Worm (Caenorhabditis elegans) whole organism, L4 larva: Measurements from ENCODE around the gene F25B3.2.

ENCODE experiments used
- F10B5.3 ChIP-seq: sonication (generic microtip); optimal IDR thresholded peaks from 2 replicates; lab custom pipeline; 2016; ENCODE audit warnings: mild to moderate bottlenecking, missing genetic modification characterization, missing compliant biosample characterization
- F26F4.8 ChIP-seq: fragments of 200-800 bp; sonication (Bioruptor generic); conservative IDR thresholded peaks from 2 replicates; pipeline ENCODE4 v1.3.6; 2022; ENCODE audit warnings: missing genetic modification characterization, missing compliant biosample characterization
- F37D6.2 ChIP-seq: sonication (generic microtip); optimal IDR thresholded peaks from 2 replicates; lab custom pipeline; 2016; ENCODE audit warnings: mild to moderate bottlenecking, missing genetic modification characterization, missing compliant biosample characterization
- F49E8.2 ChIP-seq: sonication (generic microtip); optimal IDR thresholded peaks from 2 replicates; lab custom pipeline; 2016; ENCODE audit warnings: missing compliant biosample characterization, mild to moderate bottlenecking, missing genetic modification characterization, borderline replicate concordance
- T20F7.1 ChIP-seq: fragments of 200-800 bp; sonication (Bioruptor generic); optimal IDR thresholded peaks from 2 replicates; lab custom pipeline; 2018; ENCODE audit warnings: mild to moderate bottlenecking, missing genetic modification characterization, missing compliant biosample characterization
- Y105C5A.15 ChIP-seq: fragments of 200-800 bp; sonication (Bioruptor generic); IDR thresholded peaks from 2 replicates; pipeline ENCODE4 v1.3.6; 2022; ENCODE audit warnings: missing genetic modification characterization, missing compliant biosample characterization
- ZK337.2 ChIP-seq: fragments of 200-800 bp; sonication (Bioruptor generic); IDR thresholded peaks from 2 replicates; pipeline ENCODE4 v1.3.6; 2022; ENCODE audit warnings: missing genetic modification reagents, missing genetic modification characterization, missing compliant biosample characterization
- daf-16 ChIP-seq, 3 experiments: sonication (generic microtip); optimal IDR thresholded peaks; 2 replicates each; lab custom pipeline; 2016 to 2017; ENCODE audit warnings: missing genetic modification characterization in 3 of 3, missing genetic modification reagents in 3 of 3, mild to moderate bottlenecking in 2 of 3, missing compliant biosample characterization in 2 of 3, missing biosample characterization in 1 of 3, moderate library complexity in 1 of 3
- daf-19 ChIP-seq: fragments of 200-800 bp; sonication (Bioruptor generic); conservative IDR thresholded peaks from 2 replicates; pipeline ENCODE4 v1.3.6; 2022; ENCODE audit warnings: missing genetic modification characterization, missing compliant biosample characterization
- daf-8 ChIP-seq: fragments of 200-800 bp; sonication (Bioruptor generic); IDR thresholded peaks from 2 replicates; pipeline ENCODE4 v1.3.6; 2022; ENCODE audit warnings: missing genetic modification characterization, missing compliant biosample characterization
- dmd-6 ChIP-seq: fragments of 200-800 bp; sonication (Bioruptor generic); IDR thresholded peaks from 2 replicates; pipeline ENCODE4 v1.3.6; 2022; ENCODE audit warnings: missing genetic modification reagents, missing genetic modification characterization, missing compliant biosample characterization
- dmd-8 ChIP-seq: fragments of 200-800 bp; sonication (Bioruptor generic); IDR thresholded peaks from 2 replicates; pipeline ENCODE4 v1.3.6; 2022; ENCODE audit warnings: missing genetic modification characterization, missing compliant biosample characterization
- dmd-9 ChIP-seq: fragments of 200-800 bp; sonication (Bioruptor generic); IDR thresholded peaks from 2 replicates; pipeline ENCODE4 v1.3.6; 2022; ENCODE audit warnings: missing genetic modification reagents, missing genetic modification characterization, missing compliant biosample characterization
- egl-27 ChIP-seq: sonication (generic microtip); optimal IDR thresholded peaks from 3 replicates; lab custom pipeline; 2017; ENCODE audit warnings: missing biosample characterization, missing genetic modification reagents, missing genetic modification characterization
- fkh-10 ChIP-seq: fragments of 150-350 bp; optimal IDR thresholded peaks from 2 replicates; lab custom pipeline; 2014; ENCODE audit warnings: missing biosample characterization, missing genetic modification reagents, missing genetic modification characterization
- fos-1 ChIP-seq: fragments of 150-350 bp; optimal IDR thresholded peaks from 2 replicates; lab custom pipeline; 2014; ENCODE audit warnings: missing biosample characterization, missing genetic modification characterization
- lim-7 ChIP-seq: fragments of 200-800 bp; sonication (Bioruptor generic); IDR thresholded peaks from 2 replicates; pipeline ENCODE4 v1.3.6; 2022; ENCODE audit warnings: missing genetic modification characterization, missing compliant biosample characterization
- lin-1 ChIP-seq: fragments of 200-800 bp; sonication (Bioruptor generic); IDR thresholded peaks from 2 replicates; pipeline ENCODE4 v1.3.6; 2022; ENCODE audit warnings: missing genetic modification reagents, missing genetic modification characterization, missing compliant biosample characterization
- lin-13 ChIP-seq: fragments of 150-350 bp; optimal IDR thresholded peaks from 2 replicates; lab custom pipeline; 2014; ENCODE audit warnings: missing biosample characterization, missing genetic modification reagents, missing genetic modification characterization
- lin-15B ChIP-seq: fragments of 150-350 bp; sonication (generic microtip); optimal IDR thresholded peaks from 3 replicates; lab custom pipeline; 2014; ENCODE audit warnings: missing biosample characterization, missing genetic modification characterization
- lin-29 ChIP-seq: fragments of 200-800 bp; sonication (Bioruptor generic); IDR thresholded peaks from 2 replicates; pipeline ENCODE4 v1.3.6; 2022; ENCODE audit warnings: missing genetic modification reagents, missing genetic modification characterization, missing compliant biosample characterization
- lin-38 ChIP-seq: fragments of 200-800 bp; sonication (Bioruptor generic); IDR thresholded peaks from 2 replicates; pipeline ENCODE4 v1.3.6; 2022; ENCODE audit warnings: missing genetic modification reagents, missing genetic modification characterization, missing compliant biosample characterization
- lir-3 ChIP-seq: sonication (generic microtip); optimal IDR thresholded peaks from 2 replicates; lab custom pipeline; 2016; ENCODE audit warnings: mild to moderate bottlenecking, missing genetic modification characterization, missing compliant biosample characterization
- madf-9 ChIP-seq: fragments of 200-800 bp; sonication (Bioruptor generic); conservative IDR thresholded peaks from 2 replicates; pipeline ENCODE4 v1.3.6; 2022; ENCODE audit warnings: missing genetic modification reagents, missing genetic modification characterization, missing compliant biosample characterization
- mdl-1 ChIP-seq, 2 experiments: fragments of 150-350 bp in 1 of 2; sonication (generic microtip) in 1 of 2; optimal IDR thresholded peaks; 2 replicates each; lab custom pipeline; 2014 to 2017; ENCODE audit warnings: missing biosample characterization in 2 of 2, missing genetic modification characterization in 2 of 2
- mdt-29 ChIP-seq: fragments of 200-800 bp; sonication (Bioruptor generic); IDR thresholded peaks from 2 replicates; pipeline ENCODE4 v1.3.6; 2022; ENCODE audit warnings: missing genetic modification reagents, missing genetic modification characterization, missing compliant biosample characterization
- mes-2 ChIP-seq: sonication (generic microtip); optimal IDR thresholded peaks from 2 replicates; lab custom pipeline; 2016; ENCODE audit warnings: missing genotype, mild to moderate bottlenecking, missing genetic modification characterization, missing compliant biosample characterization; ENCODE audit not compliant: poor library complexity, severe bottlenecking
- nhr-11 ChIP-seq: fragments of 150-350 bp; optimal IDR thresholded peaks from 2 replicates; lab custom pipeline; 2014; ENCODE audit warnings: missing biosample characterization, missing genetic modification characterization
- nhr-111 ChIP-seq: fragments of 200-800 bp; sonication (Bioruptor generic); optimal IDR thresholded peaks from 2 replicates; lab custom pipeline; 2018; ENCODE audit warnings: mild to moderate bottlenecking, missing genetic modification characterization, missing compliant biosample characterization
- nhr-25 ChIP-seq: sonication (generic microtip); optimal IDR thresholded peaks from 2 replicates; lab custom pipeline; 2017; ENCODE audit warnings: missing genetic modification characterization, mild to moderate bottlenecking, missing compliant biosample characterization, antibody characterized with exemption, moderate library complexity, borderline replicate concordance; ENCODE audit not compliant: insufficient read depth
- nhr-41 ChIP-seq: fragments of 200-800 bp; sonication (Bioruptor generic); IDR thresholded peaks from 2 replicates; pipeline ENCODE4 v1.3.6; 2022; ENCODE audit warnings: missing genetic modification reagents, missing genetic modification characterization, missing compliant biosample characterization
- nhr-42 ChIP-seq: fragments of 200-800 bp; sonication (Bioruptor generic); IDR thresholded peaks from 2 replicates; pipeline ENCODE4 v1.3.6; 2022; ENCODE audit warnings: missing genetic modification characterization, missing compliant biosample characterization
- nhr-6 ChIP-seq: fragments of 150-350 bp; optimal IDR thresholded peaks from 2 replicates; lab custom pipeline; 2014; ENCODE audit warnings: missing biosample characterization, missing genetic modification characterization
- pha-4 ChIP-seq, 2 experiments: fragments of 150-350 bp in 1 of 2; fragments of 200-800 bp in 1 of 2; sonication (Bioruptor generic) in 1 of 2; IDR thresholded peaks in 1 of 2; optimal IDR thresholded peaks in 1 of 2; 2 replicates each; pipeline versions ENCODE4 v1.3.6 to Lab custom; 2014 to 2022; ENCODE audit warnings: missing genetic modification characterization in 2 of 2, missing genetic modification reagents in 2 of 2, missing biosample characterization in 1 of 2, missing compliant biosample characterization in 1 of 2
- pqm-1 ChIP-seq: sonication (generic microtip); optimal IDR thresholded peaks from 2 replicates; lab custom pipeline; 2017; ENCODE audit warnings: missing biosample characterization, missing genetic modification characterization
- sdz-12 ChIP-seq: fragments of 200-800 bp; sonication (Bioruptor generic); optimal IDR thresholded peaks from 2 replicates; lab custom pipeline; 2018; ENCODE audit warnings: mild to moderate bottlenecking, missing genetic modification characterization, missing compliant biosample characterization
- snpc-4 ChIP-seq: fragments of 150-350 bp; optimal IDR thresholded peaks from 2 replicates; lab custom pipeline; 2014; ENCODE audit warnings: missing biosample characterization, missing genetic modification characterization
- spr-1 ChIP-seq: sonication (generic microtip); optimal IDR thresholded peaks from 2 replicates; lab custom pipeline; 2016; ENCODE audit warnings: mild to moderate bottlenecking, missing genetic modification characterization, missing compliant biosample characterization
- tag-97 ChIP-seq: fragments of 200-800 bp; sonication (Bioruptor generic); IDR thresholded peaks from 2 replicates; pipeline ENCODE4 v1.3.6; 2022; ENCODE audit warnings: missing genetic modification characterization, missing compliant biosample characterization
- tra-1 ChIP-seq: fragments of 200-800 bp; sonication (Bioruptor generic); IDR thresholded peaks from 2 replicates; pipeline ENCODE4 v1.3.6; 2022; ENCODE audit warnings: missing genetic modification reagents, missing genetic modification characterization, missing compliant biosample characterization
- unc-130 ChIP-seq: sonication (generic microtip); optimal IDR thresholded peaks from 2 replicates; lab custom pipeline; 2016; ENCODE audit warnings: missing genetic modification reagents, missing genetic modification characterization, missing compliant biosample characterization
- vab-7 ChIP-seq: fragments of 200-800 bp; sonication (Bioruptor generic); IDR thresholded peaks from 2 replicates; pipeline ENCODE4 v1.3.6; 2022; ENCODE audit warnings: missing genetic modification reagents, missing genetic modification characterization, missing compliant biosample characterization
- zfp-2 ChIP-seq: sonication (generic microtip); optimal IDR thresholded peaks from 2 replicates; lab custom pipeline; 2016; ENCODE audit warnings: mild to moderate bottlenecking, missing genetic modification characterization, missing compliant biosample characterization
- zfp-3 ChIP-seq: fragments of 200-800 bp; sonication (Bioruptor generic); conservative IDR thresholded peaks from 2 replicates; pipeline ENCODE4 v1.3.6; 2022; ENCODE audit warnings: missing genetic modification reagents, missing genetic modification characterization, missing compliant biosample characterization
- zip-11 ChIP-seq: fragments of 200-800 bp; sonication (Bioruptor generic); IDR thresholded peaks from 2 replicates; pipeline ENCODE4 v1.3.6; 2022; ENCODE audit warnings: missing genetic modification characterization, missing compliant biosample characterization
- zip-2 ChIP-seq: fragments of 150-350 bp; optimal IDR thresholded peaks from 2 replicates; lab custom pipeline; 2014; ENCODE audit warnings: missing biosample characterization, missing genetic modification characterization
- ztf-11 ChIP-seq: fragments of 150-350 bp; optimal IDR thresholded peaks from 2 replicates; lab custom pipeline; 2014; ENCODE audit warnings: missing biosample characterization, missing genetic modification characterization
- ztf-7 ChIP-seq: fragments of 150-350 bp; optimal IDR thresholded peaks from 2 replicates; lab custom pipeline; 2014; ENCODE audit warnings: missing biosample characterization, missing genetic modification characterization

F25B3.2 gene

DNA sequence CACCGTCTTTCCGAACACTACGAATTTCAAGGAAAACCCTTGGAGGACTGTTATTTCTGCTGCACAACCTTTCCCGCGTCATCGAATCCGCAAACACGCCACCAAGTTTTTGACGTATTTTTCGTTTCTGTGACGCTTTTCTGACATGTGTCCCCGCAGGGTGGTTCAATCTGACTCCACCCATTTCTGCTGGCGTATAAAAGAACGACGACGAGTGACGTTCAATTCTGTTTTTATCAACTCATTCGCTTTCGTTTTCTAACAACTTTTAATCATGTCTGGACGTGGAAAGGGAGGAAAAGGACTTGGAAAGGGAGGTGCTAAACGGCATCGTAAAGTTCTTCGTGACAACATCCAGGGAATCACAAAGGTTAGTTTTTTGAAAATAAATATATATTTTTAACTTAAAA is 30.2 kb upstream of the F25B3.2 start, which contains the start of gene his-37 (continued):
- TF ChIP-seq nhr-42 (GFP tag; lab: Robert Waterston, UW) (peak; percentile 97), F10B5.3 (tag; lab: Kevin White, UChicago) (peak; percentile 91), daf-19 (GFP tag; lab: Robert Waterston, UW) (peak; percentile 97), daf-8 (GFP tag; lab: Robert Waterston, UW) (peak; percentile 85; the same call in 1 of the 2 replicates), tag-97 (no peak), mdt-29 (peak; percentile 94), nhr-41 (GFP tag; lab: Robert Waterston, UW) (peak; percentile 88), ztf-7 (tag; lab: Kevin White, UChicago) (peak; percentile 90), lim-7 (GFP tag; lab: Robert Waterston, UW) (no peak), lin-1 (GFP tag; lab: Robert Waterston, UW) (peak; percentile 94), nhr-6 (tag; lab: Kevin White, UChicago) (peak; percentile 98), egl-27 (tag; lab: Kevin White, UChicago) (peak; percentile 27), T20F7.1 (peak; percentile 96), sdz-12 (GFP tag; lab: Kevin White, UChicago) (no peak), lir-3 (tag; lab: Kevin White, UChicago) (peak; percentile 88), snpc-4 (tag; lab: Kevin White, UChicago) (peak; percentile 54), mes-2 (tag; lab: Kevin White, UChicago) (peak; percentile 95), dmd-9 (peak; percentile 95), F26F4.8 (GFP tag; lab: Robert Waterston, UW) (no peak), zip-11 (GFP tag; lab: Robert Waterston, UW) (no peak), zfp-3 (GFP tag; lab: Robert Waterston, UW) (peak; percentile 99), lin-13 (GFP tag; lab: Kevin White, UChicago) (peak; percentile 98), nhr-11 (tag; lab: Kevin White, UChicago) (peak; percentile 100), zip-2 (tag; lab: Kevin White, UChicago) (peak; percentile 92), ZK337.2 (peak; percentile 68; the same call in 1 of the 2 replicates), fkh-10 (peak; percentile 98), daf-16 (GFP tag; optimal IDR thresholded peaks at IDR 0.05; lab: Kevin White, UChicago) (peak; percentile 71 to 96), daf-16 (tag; optimal IDR thresholded peaks at IDR 0.05; lab: Kevin White, UChicago) (peak; percentile 84), mdl-1 (tag; optimal IDR thresholded peaks at IDR 0.05; lab: Kevin White, UChicago) (peak; percentile 74 to 97), unc-130 (no peak), pqm-1 (tag; lab: Kevin White, UChicago) (peak; percentile 91), F37D6.2 (tag; lab: Kevin White, UChicago) (peak; percentile 97), lin-29 (GFP tag; lab: Robert Waterston, UW) (peak; percentile 95), dmd-6 (GFP tag; lab: Robert Waterston, UW) (peak; percentile 99), ztf-11 (no peak)
- TF ChIP-seq, all 104 proteins: peak for 85

DNA sequence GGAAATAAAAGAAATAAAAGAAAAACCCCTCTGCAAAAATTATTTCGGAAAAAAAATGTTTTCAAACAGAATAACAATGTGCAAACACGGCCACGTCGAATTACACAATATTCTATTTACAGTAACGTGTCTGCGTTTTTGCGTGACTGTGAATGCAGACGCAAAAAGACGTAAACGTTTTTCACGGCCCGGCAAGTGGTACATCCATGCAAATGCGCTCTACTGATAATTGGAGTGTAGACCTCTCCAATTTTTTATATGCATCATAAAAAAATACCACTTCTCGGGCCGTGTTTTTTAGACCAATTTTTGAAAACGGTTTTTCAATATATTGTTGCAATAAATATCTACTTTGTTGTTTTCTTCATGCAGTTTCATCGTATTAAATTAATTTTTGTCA is 27.6 kb upstream of the F25B3.2 start, which contains the start of gene nstp-10:
Gene nstp-10 (minus strand): TSS at position 378 of the 400 bp plus-strand sequence.
- TF ChIP-seq dmd-6 (GFP tag; lab: Robert Waterston, UW): peak; percentile 9; the same call in 1 of the 2 replicates
- TF ChIP-seq dmd-9: 0 out of 2 replicates have a peak, but pooled peaks have one; percentile 38
- no peak for TF ChIP-seq zip-11 (GFP tag; lab: Robert Waterston, UW)
- peak; percentile 30 for TF ChIP-seq nhr-25 (tag; lab: Kevin White, UChicago)
- no peak for TF ChIP-seq madf-9
- no peak for TF ChIP-seq spr-1 (tag; lab: Kevin White, UChicago)
- TF ChIP-seq Y105C5A.15 (GFP tag; lab: Robert Waterston, UW): no peak
- TF ChIP-seq F26F4.8 (GFP tag; lab: Robert Waterston, UW): no peak
- TF ChIP-seq vab-7 (GFP tag; lab: Robert Waterston, UW): 0 out of 2 replicates have a peak, but pooled peaks have one; percentile 10
- TF ChIP-seq nhr-111 (GFP tag; lab: Kevin White, UChicago): no peak
- TF ChIP-seq daf-16 (GFP tag; optimal IDR thresholded peaks at IDR 0.05; lab: Kevin White, UChicago): no peak
- peak; percentile 7 for TF ChIP-seq daf-16 (tag; optimal IDR thresholded peaks at IDR 0.05; lab: Kevin White, UChicago)
- no peak for TF ChIP-seq F10B5.3 (tag; lab: Kevin White, UChicago)
- no peak for TF ChIP-seq zfp-2 (tag; lab: Kevin White, UChicago)
- peak; percentile 98 for TF ChIP-seq lin-38 (GFP tag; lab: Robert Waterston, UW)
- TF ChIP-seq zip-2 (tag; lab: Kevin White, UChicago): no peak
- TF ChIP-seq lin-15B: peak; percentile 20
- peak; percentile 55; the same call in 1 of the 2 replicates for TF ChIP-seq tra-1 (GFP tag; lab: Robert Waterston, UW)
- TF ChIP-seq pha-4 (GFP tag; IDR thresholded peaks at IDR 0.05; lab: Robert Waterston, UW): no peak
- TF ChIP-seq pha-4 (tag; optimal IDR thresholded peaks at IDR 0.05; lab: Kevin White, UChicago): peak; percentile 8
- no peak for TF ChIP-seq fos-1 (tag; lab: Kevin White, UChicago)
- TF ChIP-seq dmd-8 (GFP tag; lab: Robert Waterston, UW): no peak
- TF ChIP-seq lim-7 (GFP tag; lab: Robert Waterston, UW): 0 out of 2 replicates have a peak, but pooled peaks have one; percentile 9
- TF ChIP-seq F49E8.2 (tag; lab: Kevin White, UChicago): peak; percentile 94
